Worm (Caenorhabditis elegans): ENCODE results near the gene pph-4.2.
"Not testable (repeated sequence)": the region's sequence is repeated elsewhere in the genome, so short reads cannot be mapped to it uniquely, and the experiment has no call there.

ce11 chrIII:12386597-12386996 is 9.5 kb upstream of the pph-4.2 start, which contains the start of gene Y49E10.30:
- not testable (repeated sequence) for TF ChIP-seq nhr-12, skn-1, nhr-77, nhr-25 (tag; optimal IDR thresholded peaks at IDR 0.05)

Data from whole organism, L3 larva.